Fruit fly (Drosophila melanogaster) whole organism, embryonic: ENCODE measurements around the gene Dlc90F.
A peak's percentile ranks its signal among the peaks of the same experiment; 100 is the strongest.

ENCODE experiments used
- Aef1 ChIP-seq: fragments of 200-800 bp; sonication (Bioruptor generic); IDR thresholded peaks from 3 replicates; pipeline ENCODE4 v1.3.6; 2022; ENCODE audit warnings: missing biosample characterization, missing genetic modification characterization
- B-H2 ChIP-seq: fragments of 200-800 bp; sonication (Bioruptor generic); optimal IDR thresholded peaks from 2 replicates; lab custom pipeline; 2018; ENCODE audit warnings: missing biosample characterization, mild to moderate bottlenecking, missing genetic modification characterization
- Blimp-1 ChIP-seq: fragments of 200-800 bp; sonication (Bioruptor generic); optimal IDR thresholded peaks from 3 replicates; lab custom pipeline; 2018; ENCODE audit warnings: missing biosample characterization, missing genetic modification characterization, mild to moderate bottlenecking, moderate library complexity, missing genetic modification reagents
- CG10366 ChIP-seq: fragments of 200-800 bp; sonication (Bioruptor generic); IDR thresholded peaks from 2 replicates; pipeline ENCODE4 v1.3.6; 2022; ENCODE audit warnings: missing biosample characterization, missing genetic modification characterization
- CG10431 ChIP-seq: fragments of 200-800 bp; sonication (Bioruptor generic); optimal IDR thresholded peaks from 3 replicates; lab custom pipeline; 2018; ENCODE audit warnings: missing biosample characterization, mild to moderate bottlenecking, missing genetic modification characterization
- CG11504 ChIP-seq: fragments of 200-800 bp; sonication (Bioruptor generic); optimal IDR thresholded peaks from 3 replicates; lab custom pipeline; 2019; ENCODE audit warnings: missing biosample characterization, mild to moderate bottlenecking, missing genetic modification characterization, moderate library complexity
- CG12744 ChIP-seq: fragments of 200-800 bp; sonication (Bioruptor generic); optimal IDR thresholded peaks from 2 replicates; lab custom pipeline; 2016; ENCODE audit warnings: missing biosample characterization, missing genetic modification characterization
- CG12942 ChIP-seq: fragments of 200-800 bp; sonication (Bioruptor generic); optimal IDR thresholded peaks from 3 replicates; lab custom pipeline; 2016; ENCODE audit warnings: missing biosample characterization, missing genetic modification characterization
- CG1647 ChIP-seq: fragments of 200-800 bp; sonication (Bioruptor generic); optimal IDR thresholded peaks from 3 replicates; lab custom pipeline; 2016; ENCODE audit warnings: missing biosample characterization, missing genetic modification characterization
- CG16813 ChIP-seq: fragments of 200-800 bp; sonication (Bioruptor generic); IDR thresholded peaks from 3 replicates; pipeline ENCODE4 v1.3.6; 2022; ENCODE audit warnings: missing biosample characterization, missing genetic modification characterization; ENCODE audit not compliant: partially characterized antibody
- CG1792 ChIP-seq: fragments of 200-800 bp; sonication (Bioruptor generic); optimal IDR thresholded peaks from 2 replicates; lab custom pipeline; 2016; ENCODE audit warnings: missing biosample characterization, missing genetic modification characterization
- CG30431 ChIP-seq: fragments of 200-800 bp; sonication (Bioruptor generic); optimal IDR thresholded peaks from 2 replicates; lab custom pipeline; 2017; ENCODE audit warnings: missing biosample characterization, missing genetic modification characterization
- CG31441 ChIP-seq: fragments of 200-800 bp; sonication (Bioruptor generic); IDR thresholded peaks from 2 replicates; pipeline ENCODE4 v1.3.6; 2022; ENCODE audit warnings: missing biosample characterization, missing genetic modification characterization
- CG33213 ChIP-seq: fragments of 200-800 bp; sonication (Bioruptor generic); optimal IDR thresholded peaks from 3 replicates; lab custom pipeline; 2016; ENCODE audit warnings: missing biosample characterization, missing genetic modification characterization
- CG3407 ChIP-seq: fragments of 200-800 bp; sonication (Bioruptor generic); optimal IDR thresholded peaks from 2 replicates; lab custom pipeline; 2018; ENCODE audit warnings: missing biosample characterization, mild to moderate bottlenecking, missing genetic modification characterization
- CG34376 ChIP-seq: fragments of 200-800 bp; sonication (Bioruptor generic); optimal IDR thresholded peaks from 2 replicates; lab custom pipeline; 2018; ENCODE audit warnings: missing biosample characterization, mild to moderate bottlenecking, missing genetic modification characterization
- CG3847 ChIP-seq: fragments of 200-800 bp; sonication (Bioruptor generic); IDR thresholded peaks from 2 replicates; pipeline ENCODE4 v1.3.6; 2022; ENCODE audit warnings: missing biosample characterization, missing genetic modification characterization
- CG5953 ChIP-seq: fragments of 200-800 bp; sonication (Bioruptor generic); IDR thresholded peaks from 2 replicates; pipeline ENCODE4 v1.3.6; 2022; ENCODE audit warnings: missing biosample characterization, missing genetic modification characterization
- CG6765 ChIP-seq: fragments of 200-800 bp; sonication (Bioruptor generic); optimal IDR thresholded peaks from 3 replicates; lab custom pipeline; 2017; ENCODE audit warnings: missing biosample characterization, mild to moderate bottlenecking, missing genetic modification characterization
- CG7271 ChIP-seq: fragments of 200-800 bp; sonication (Bioruptor generic); optimal IDR thresholded peaks from 2 replicates; lab custom pipeline; 2018; ENCODE audit warnings: missing biosample characterization, mild to moderate bottlenecking, missing genetic modification characterization, moderate library complexity
- CG7786 ChIP-seq: fragments of 200-800 bp; sonication (Bioruptor generic); optimal IDR thresholded peaks from 2 replicates; lab custom pipeline; 2016; ENCODE audit warnings: missing biosample characterization, missing genetic modification characterization
- Camta ChIP-seq: fragments of 200-800 bp; sonication (Bioruptor generic); optimal IDR thresholded peaks from 2 replicates; lab custom pipeline; 2016; ENCODE audit warnings: missing biosample characterization, missing genetic modification characterization
- Deaf1 ChIP-seq: fragments of 200-800 bp; optimal IDR thresholded peaks from 3 replicates; lab custom pipeline; 2019; ENCODE audit warnings: missing biosample characterization, mild to moderate bottlenecking, missing genetic modification characterization, moderate library complexity
- Drgx ChIP-seq: fragments of 200-800 bp; sonication (Bioruptor generic); IDR thresholded peaks from 2 replicates; pipeline ENCODE4 v1.3.6; 2022; ENCODE audit warnings: missing biosample characterization, missing genetic modification characterization
- MBD-R2 ChIP-seq: fragments of 200-800 bp; sonication (Bioruptor generic); IDR thresholded peaks from 2 replicates; pipeline ENCODE4 v1.3.6; 2022; ENCODE audit warnings: missing biosample characterization, missing genetic modification characterization
- Meics ChIP-seq: fragments of 200-800 bp; sonication (Bioruptor generic); optimal IDR thresholded peaks from 2 replicates; lab custom pipeline; 2017; ENCODE audit warnings: missing biosample characterization, mild to moderate bottlenecking, missing genetic modification characterization
- Nf-YC ChIP-seq: fragments of 200-800 bp; optimal IDR thresholded peaks from 3 replicates; lab custom pipeline; 2019; ENCODE audit warnings: missing biosample characterization, mild to moderate bottlenecking, missing genetic modification characterization, moderate library complexity
- Side ChIP-seq: fragments of 200-800 bp; sonication (Bioruptor generic); optimal IDR thresholded peaks from 2 replicates; lab custom pipeline; 2016; ENCODE audit warnings: missing biosample characterization, missing genetic modification characterization
- Sox100B ChIP-seq: fragments of 200-800 bp; sonication (Bioruptor generic); optimal IDR thresholded peaks from 3 replicates; lab custom pipeline; 2018; ENCODE audit warnings: missing biosample characterization, mild to moderate bottlenecking, missing genetic modification characterization
- bsh ChIP-seq, 2 experiments: fragments of 200-800 bp; sonication (Bioruptor generic); optimal IDR thresholded peaks; 2 replicates each; lab custom pipeline; 2017 to 2018; ENCODE audit warnings: mild to moderate bottlenecking in 2 of 2, missing biosample characterization in 2 of 2, missing genetic modification characterization in 2 of 2, moderate library complexity in 1 of 2
- ci ChIP-seq: fragments of 200-800 bp; sonication (Bioruptor generic); IDR thresholded peaks from 3 replicates; pipeline ENCODE4 v1.3.6; 2022; ENCODE audit warnings: missing biosample characterization, missing genetic modification characterization
- dati ChIP-seq: fragments of 200-800 bp; sonication (Bioruptor generic); IDR thresholded peaks from 2 replicates; pipeline ENCODE4 v1.3.6; 2022; ENCODE audit warnings: missing biosample characterization, missing genetic modification characterization
- dmrt99B ChIP-seq: fragments of 200-800 bp; sonication (Bioruptor generic); optimal IDR thresholded peaks from 2 replicates; lab custom pipeline; 2018; ENCODE audit warnings: missing biosample characterization, mild to moderate bottlenecking, missing genetic modification characterization, moderate library complexity
- ems ChIP-seq: fragments of 200-800 bp; sonication (Bioruptor generic); optimal IDR thresholded peaks from 3 replicates; lab custom pipeline; 2016; ENCODE audit warnings: missing biosample characterization, missing genetic modification characterization
- grau ChIP-seq: fragments of 200-800 bp; optimal IDR thresholded peaks from 3 replicates; lab custom pipeline; 2019; ENCODE audit warnings: missing biosample characterization, mild to moderate bottlenecking, missing genetic modification characterization, moderate library complexity
- gt ChIP-seq: fragments of 200-800 bp; sonication (Bioruptor generic); IDR thresholded peaks from 2 replicates; pipeline ENCODE4 v1.3.6; 2022; ENCODE audit warnings: missing biosample characterization, missing genetic modification characterization
- ham ChIP-seq: fragments of 200-800 bp; sonication (Bioruptor generic); IDR thresholded peaks from 2 replicates; pipeline ENCODE4 v1.3.6; 2022; ENCODE audit warnings: missing biosample characterization, missing genetic modification characterization
- lbe ChIP-seq: fragments of 200-800 bp; sonication (Bioruptor generic); optimal IDR thresholded peaks from 2 replicates; lab custom pipeline; 2016; ENCODE audit warnings: missing biosample characterization, mild to moderate bottlenecking, missing genetic modification characterization
- mam ChIP-seq: fragments of 200-800 bp; sonication (Bioruptor generic); optimal IDR thresholded peaks from 3 replicates; lab custom pipeline; 2016; ENCODE audit warnings: missing biosample characterization, missing genetic modification characterization
- nau ChIP-seq: fragments of 200-800 bp; sonication (Bioruptor generic); optimal IDR thresholded peaks from 3 replicates; lab custom pipeline; 2017; ENCODE audit warnings: missing biosample characterization, mild to moderate bottlenecking, missing genetic modification characterization, missing genetic modification reagents
- pita ChIP-seq: fragments of 200-800 bp; sonication (Bioruptor generic); optimal IDR thresholded peaks from 2 replicates; lab custom pipeline; 2017; ENCODE audit warnings: missing biosample characterization, mild to moderate bottlenecking, missing genetic modification characterization
- pnt ChIP-seq: fragments of 200-800 bp; sonication (Bioruptor generic); optimal IDR thresholded peaks from 3 replicates; lab custom pipeline; 2016; ENCODE audit warnings: missing biosample characterization, missing genetic modification characterization
- row ChIP-seq: fragments of 200-800 bp; sonication (Bioruptor generic); IDR thresholded peaks from 3 replicates; pipeline ENCODE4 v1.3.6; 2022; ENCODE audit warnings: missing biosample characterization, missing genetic modification characterization
- sd ChIP-seq: fragments of 200-800 bp; sonication (Bioruptor generic); optimal IDR thresholded peaks from 3 replicates; lab custom pipeline; 2018; ENCODE audit warnings: missing biosample characterization, mild to moderate bottlenecking, missing genetic modification characterization, moderate library complexity
- slbo ChIP-seq: fragments of 200-800 bp; sonication (Bioruptor generic); IDR thresholded peaks from 2 replicates; pipeline ENCODE4 v1.3.6; 2022; ENCODE audit warnings: missing biosample characterization, missing genetic modification characterization
- sqz ChIP-seq: fragments of 200-800 bp; sonication (Bioruptor generic); optimal IDR thresholded peaks from 3 replicates; lab custom pipeline; 2018; ENCODE audit warnings: missing biosample characterization, mild to moderate bottlenecking, missing genetic modification characterization
- tap ChIP-seq: fragments of 200-800 bp; optimal IDR thresholded peaks from 3 replicates; lab custom pipeline; 2019; ENCODE audit warnings: missing biosample characterization, mild to moderate bottlenecking, missing genetic modification characterization, moderate library complexity
- tx ChIP-seq: fragments of 200-800 bp; sonication (Bioruptor generic); optimal IDR thresholded peaks from 2 replicates; lab custom pipeline; 2016; ENCODE audit warnings: missing biosample characterization, missing genetic modification characterization
- vfl ChIP-seq: fragments of 200-800 bp; sonication (Bioruptor generic); optimal IDR thresholded peaks from 2 replicates; lab custom pipeline; 2016; ENCODE audit warnings: missing biosample characterization, missing genetic modification characterization
- wdn ChIP-seq: fragments of 200-800 bp; sonication (Bioruptor generic); IDR thresholded peaks from 2 replicates; pipeline ENCODE4 v1.3.6; 2022; ENCODE audit warnings: missing biosample characterization, missing genetic modification characterization
- zen ChIP-seq: fragments of 200-800 bp; sonication (Bioruptor generic); optimal IDR thresholded peaks from 3 replicates; lab custom pipeline; 2018; ENCODE audit warnings: missing biosample characterization, mild to moderate bottlenecking, missing genetic modification characterization, moderate library complexity

Dlc90F gene

DNA sequence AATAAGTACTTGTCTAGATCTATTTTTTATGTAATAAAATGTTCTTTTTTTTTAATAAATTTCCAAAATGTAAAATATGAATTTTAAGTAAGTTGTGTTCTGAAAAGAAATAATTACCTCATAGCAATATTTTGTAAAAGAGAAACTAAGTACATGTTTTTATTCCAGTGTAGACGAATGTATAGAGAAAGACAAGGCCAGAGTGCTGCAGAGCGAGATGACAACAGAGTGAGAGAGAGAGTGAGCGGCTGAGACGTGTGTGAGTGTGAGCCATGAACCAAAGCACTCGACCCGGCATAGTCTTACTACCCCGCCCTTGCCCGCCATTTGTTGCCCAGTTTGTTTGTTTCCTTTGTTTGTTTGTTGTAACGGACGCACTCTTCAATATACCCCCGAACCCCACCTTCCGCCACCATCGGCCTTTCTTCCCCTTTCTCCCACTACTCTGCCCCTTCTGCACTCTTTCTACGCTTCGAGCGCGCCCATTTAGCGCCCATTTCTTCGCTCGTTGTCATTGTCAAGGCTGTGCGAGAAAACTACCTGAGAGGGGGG lies 12.4 kb downstream of the Dlc90F start (continued):
- 0 out of 2 replicates have a peak, but pooled peaks have one; percentile 20 for TF ChIP-seq gt (GFP tag; lab: Robert Waterston, UW)
- peak; percentile 70 for TF ChIP-seq Side (GFP tag; lab: Kevin White, UChicago)
- no peak for TF ChIP-seq tap (tag; lab: Kevin White, UChicago)
- no peak for TF ChIP-seq CG34376 (GFP tag; lab: Kevin White, UChicago)
- TF ChIP-seq slbo (GFP tag; lab: Robert Waterston, UW), result peak; percentile 50
- peak; percentile 48; the same call in 1 of the 2 replicates for TF ChIP-seq wdn (GFP tag; lab: Robert Waterston, UW)
- 0 out of 3 replicates have a peak, but pooled peaks have one; percentile 36 for TF ChIP-seq Aef1
- TF ChIP-seq bsh (GFP tag; optimal IDR thresholded peaks at IDR 0.05; lab: Kevin White, UChicago), result peak; percentile 53 to 67
- peak; percentile 67 for TF ChIP-seq Blimp-1 (GFP tag; lab: Kevin White, UChicago)
- TF ChIP-seq nau (GFP tag; lab: Kevin White, UChicago), result peak; percentile 75
- TF ChIP-seq MBD-R2 (GFP tag; lab: Robert Waterston, UW), result peak; percentile 56; the same call in 1 of the 2 replicates
- peak; percentile 21 for TF ChIP-seq Deaf1 (tag; lab: Kevin White, UChicago)
- peak; percentile 83 for TF ChIP-seq CG31441 (GFP tag; lab: Robert Waterston, UW)
- no peak for TF ChIP-seq CG10366
- no peak for TF ChIP-seq B-H2
- TF ChIP-seq CG16813 (GFP tag; lab: Robert Waterston, UW), result no peak
- peak; percentile 25 for TF ChIP-seq sqz (GFP tag; lab: Kevin White, UChicago)
- no peak for TF ChIP-seq lbe (GFP tag; lab: Kevin White, UChicago)
- TF ChIP-seq mam (GFP tag; lab: Kevin White, UChicago), result no peak
- TF ChIP-seq Drgx (GFP tag; lab: Robert Waterston, UW), result peak; percentile 44; the same call in 1 of the 2 replicates
- no peak for TF ChIP-seq zen (tag; lab: Kevin White, UChicago)
- no peak for TF ChIP-seq CG12744 (GFP tag; lab: Kevin White, UChicago)
- TF ChIP-seq CG6765 (GFP tag; lab: Kevin White, UChicago), result no peak
- peak; percentile 37 for TF ChIP-seq CG10431 (GFP tag; lab: Kevin White, UChicago)
- peak; percentile 25 for TF ChIP-seq CG1647 (GFP tag; lab: Kevin White, UChicago)
- TF ChIP-seq Sox100B (GFP tag; lab: Kevin White, UChicago), result peak; percentile 76
- peak; percentile 27 for TF ChIP-seq CG30431 (GFP tag; lab: Kevin White, UChicago)
- TF ChIP-seq ems (GFP tag; lab: Kevin White, UChicago), result no peak
- TF ChIP-seq CG11504 (tag; lab: Kevin White, UChicago), result peak; percentile 77
- TF ChIP-seq row (GFP tag; lab: Robert Waterston, UW), result peak; percentile 57; the same call in 2 of the 3 replicates
- peak; percentile 36 for TF ChIP-seq pnt (GFP tag; lab: Kevin White, UChicago)
- TF ChIP-seq grau, result peak; percentile 75
- TF ChIP-seq dati (GFP tag; lab: Robert Waterston, UW), result 0 out of 2 replicates have a peak, but pooled peaks have one; percentile 36
- TF ChIP-seq CG3407 (GFP tag; lab: Kevin White, UChicago), result peak; percentile 86
- TF ChIP-seq tx (GFP tag; lab: Kevin White, UChicago), result no peak
- TF ChIP-seq Nf-YC (tag; lab: Kevin White, UChicago), result peak; percentile 71
- peak; percentile 78 for TF ChIP-seq Meics
- peak; percentile 12 for TF ChIP-seq CG7786 (GFP tag; lab: Kevin White, UChicago)
- TF ChIP-seq dmrt99B (tag; lab: Kevin White, UChicago), result peak; percentile 64
- no peak for TF ChIP-seq CG7271
- no peak for TF ChIP-seq vfl
- TF ChIP-seq ham (GFP tag; lab: Robert Waterston, UW), result 0 out of 2 replicates have a peak, but pooled peaks have one; percentile 5
- TF ChIP-seq ci (GFP tag; lab: Robert Waterston, UW), result peak; percentile 86
- TF ChIP-seq CG33213 (GFP tag; lab: Kevin White, UChicago), result peak; percentile 8
- TF ChIP-seq CG5953 (GFP tag; lab: Robert Waterston, UW), result no peak
- TF ChIP-seq CG12942 (GFP tag; lab: Kevin White, UChicago), result no peak
- TF ChIP-seq pita (GFP tag; lab: Kevin White, UChicago), result no peak
- peak; percentile 39 for TF ChIP-seq Camta (GFP tag; lab: Kevin White, UChicago)
- peak; percentile 25 for TF ChIP-seq sd (tag; lab: Kevin White, UChicago)
- no peak for TF ChIP-seq CG3847
- TF ChIP-seq CG1792 (GFP tag; lab: Kevin White, UChicago), result peak; percentile 50
